Worm (Caenorhabditis elegans): Measurements from ENCODE around the gene fbxb-90.
"Not testable (repeated sequence)": the region's sequence is repeated elsewhere in the genome, so short reads cannot be mapped to it uniquely, and the experiment has no call there.

fbxb-90 gene

ce11 chrII:3775719-3776118 lies 27.1 kb upstream of the fbxb-90 start, which contains the start of gene T24E12.3:
Gene T24E12.3 (plus strand): TSS chrII:3776019.
- TF ChIP-seq dpl-1 (GFP tag; optimal IDR thresholded peaks at IDR 0.05) (no peak), alr-1 (tag; optimal IDR thresholded peaks at IDR 0.05; ENCODE audit: borderline replicate concordance) (no peak), nhr-90 (tag; optimal IDR thresholded peaks at IDR 0.05; ENCODE audit: poor library complexity) (no peak), lir-3 (tag; optimal IDR thresholded peaks at IDR 0.05; ENCODE audit: poor library complexity) (no peak), fkh-4 (tag; optimal IDR thresholded peaks at IDR 0.05; ENCODE audit: borderline replicate concordance) (no peak), nhr-12 (tag; optimal IDR thresholded peaks at IDR 0.05) (no peak), ztf-11 (tag; optimal IDR thresholded peaks at IDR 0.05) (no peak), lsy-2 (tag; optimal IDR thresholded peaks at IDR 0.05) (no peak), unc-86 (tag; optimal IDR thresholded peaks at IDR 0.05) (no peak), ceh-82 (tag; optimal IDR thresholded peaks at IDR 0.05) (no peak), mab-9 (GFP tag; IDR thresholded peaks at IDR 0.05) (no peak)

DNA sequence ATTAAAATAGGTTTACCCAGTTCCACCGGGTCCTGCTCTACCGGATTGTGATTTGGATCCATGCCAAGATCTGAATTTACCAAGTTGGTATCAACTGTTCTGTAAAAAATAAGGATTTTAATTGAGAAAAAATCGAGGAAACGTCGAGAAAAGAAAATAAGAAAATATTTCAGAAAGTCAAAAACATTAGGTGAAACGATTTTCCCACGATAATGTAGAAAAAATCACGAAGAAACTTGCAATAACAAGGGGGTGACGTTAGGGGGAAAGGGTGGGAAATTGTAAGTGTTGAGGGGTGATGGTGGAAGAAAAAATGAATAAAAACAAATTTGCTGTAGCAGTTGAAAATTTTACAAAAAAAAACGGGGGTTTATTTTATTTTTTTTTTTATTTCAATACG lies 24.5 kb upstream of the fbxb-90 start, which contains the start of gene T24E12.10:
TSS of gene T24E12.10 (minus strand) at position 101 of the 400 bp plus-strand sequence.
- no peak for TF ChIP-seq blmp-1 (tag; optimal IDR thresholded peaks at IDR 0.05)
- TF ChIP-seq efl-1 (optimal IDR thresholded peaks at IDR 0.05): no peak
- peak in 1 of 2 experiments; percentile 15 for TF ChIP-seq efl-1 (GFP tag; optimal IDR thresholded peaks at IDR 0.05 in 1 of 2)

ce11 chrII:3771640-3772039 lies 23.0 kb upstream of the fbxb-90 start:
- TF ChIP-seq xbp-1 (tag; optimal IDR thresholded peaks at IDR 0.05): no peak
- TF ChIP-seq hlh-4 (tag; optimal IDR thresholded peaks at IDR 0.05): no peak
- TF ChIP-seq ceh-63 (GFP tag; optimal IDR thresholded peaks at IDR 0.05): no peak
- no peak for TF ChIP-seq unc-86 (tag; optimal IDR thresholded peaks at IDR 0.05)
- TF ChIP-seq egl-27 (tag; optimal IDR thresholded peaks at IDR 0.05): no peak
- no peak for TF ChIP-seq pax-3 (tag; optimal IDR thresholded peaks at IDR 0.05)
- TF ChIP-seq mdl-1 (tag; optimal IDR thresholded peaks at IDR 0.05): no peak
- TF ChIP-seq nhr-84 (tag; optimal IDR thresholded peaks at IDR 0.05): no peak
- no peak for TF ChIP-seq egl-13 (tag; optimal IDR thresholded peaks at IDR 0.05)
- TF ChIP-seq jun-1 (tag; optimal IDR thresholded peaks at IDR 0.05): no peak
- no peak for TF ChIP-seq lsy-2 (tag; optimal IDR thresholded peaks at IDR 0.05)
- TF ChIP-seq mab-9 (GFP tag; IDR thresholded peaks at IDR 0.05): no peak
- no peak for TF ChIP-seq snu-23 (GFP tag; optimal IDR thresholded peaks at IDR 0.05)
- TF ChIP-seq aha-1 (tag; optimal IDR thresholded peaks at IDR 0.05): no peak
- no peak for TF ChIP-seq fkh-8 (tag; optimal IDR thresholded peaks at IDR 0.05)
- TF ChIP-seq zip-4 (GFP tag; optimal IDR thresholded peaks at IDR 0.05): no peak
- TF ChIP-seq C04F5.9 (tag; optimal IDR thresholded peaks at IDR 0.05): no peak

- TF ChIP-seq nhr-19 (GFP tag; conservative IDR thresholded peaks at IDR 0.05): no peak
- no peak for TF ChIP-seq nhr-11 (tag; optimal IDR thresholded peaks at IDR 0.05)
- no peak for TF ChIP-seq pag-3 (tag; optimal IDR thresholded peaks at IDR 0.05; ENCODE audit: borderline replicate concordance, insufficient read depth)
- no peak for TF ChIP-seq dpl-1 (GFP tag; optimal IDR thresholded peaks at IDR 0.05)
- no peak for TF ChIP-seq C16A3.4 (tag; optimal IDR thresholded peaks at IDR 0.05)
Measured at ce11 chrII:3764486-3764885, 15.9 kb upstream of the fbxb-90 start, which contains the start of gene srx-112. Gene srx-112 (minus strand): TSS chrII:3764586.

- TF ChIP-seq unc-86, nhr-237, tbx-2 (tag; optimal IDR thresholded peaks at IDR 0.05): not testable (repeated sequence)
Measured at ce11 chrII:3761599-3761998, 13.0 kb upstream of the fbxb-90 start, which contains the start of gene T24E12.6. Gene T24E12.6 (minus strand): TSS chrII:3761699.

Measured in whole organism, L1 larva.